Worm (Caenorhabditis elegans) whole organism, L4 larva: ENCODE measurements around the gene srh-268.

Experiments
- R02D3.7 ChIP-seq: fragments of 150-350 bp; sonication (generic microtip); optimal IDR thresholded peaks from 3 replicates; lab custom pipeline; 2014; ENCODE audit warnings: missing biosample characterization, missing genetic modification characterization
- T26A8.4 ChIP-seq: fragments of 200-800 bp; sonication (Bioruptor generic); IDR thresholded peaks from 2 replicates; pipeline ENCODE4 v1.3.6; 2022; ENCODE audit warnings: missing genetic modification characterization, missing compliant biosample characterization
- ceh-82 ChIP-seq: sonication (generic microtip); optimal IDR thresholded peaks from 2 replicates; lab custom pipeline; 2017; ENCODE audit warnings: missing biosample characterization, missing genetic modification characterization
- daf-8 ChIP-seq: fragments of 200-800 bp; sonication (Bioruptor generic); IDR thresholded peaks from 2 replicates; pipeline ENCODE4 v1.3.6; 2022; ENCODE audit warnings: missing genetic modification characterization, missing compliant biosample characterization
- lin-13 ChIP-seq: fragments of 150-350 bp; optimal IDR thresholded peaks from 2 replicates; lab custom pipeline; 2014; ENCODE audit warnings: missing biosample characterization, missing genetic modification reagents, missing genetic modification characterization
- lin-39 ChIP-seq: fragments of 150-350 bp; optimal IDR thresholded peaks from 2 replicates; lab custom pipeline; 2014; ENCODE audit warnings: missing biosample characterization, missing genetic modification reagents, missing genetic modification characterization
- nhr-11 ChIP-seq: fragments of 150-350 bp; optimal IDR thresholded peaks from 2 replicates; lab custom pipeline; 2014; ENCODE audit warnings: missing biosample characterization, missing genetic modification characterization
- nhr-76 ChIP-seq: fragments of 150-350 bp; optimal IDR thresholded peaks from 2 replicates; lab custom pipeline; 2014; ENCODE audit warnings: missing biosample characterization, missing genetic modification characterization
- nhr-77 ChIP-seq: fragments of 150-350 bp; optimal IDR thresholded peaks from 2 replicates; lab custom pipeline; 2014; ENCODE audit warnings: missing biosample characterization, missing genetic modification characterization
- saeg-2 ChIP-seq: fragments of 200-800 bp; sonication (Bioruptor generic); IDR thresholded peaks from 2 replicates; pipeline ENCODE4 v1.3.6; 2022; ENCODE audit warnings: missing genetic modification reagents, missing genetic modification characterization, missing compliant biosample characterization
- unc-130 ChIP-seq: sonication (generic microtip); optimal IDR thresholded peaks from 2 replicates; lab custom pipeline; 2016; ENCODE audit warnings: missing genetic modification reagents, missing genetic modification characterization, missing compliant biosample characterization
- unc-62 ChIP-seq, 3 experiments: fragments of 150-350 bp in 1 of 3; sonication (generic microtip); optimal IDR thresholded peaks in 2 of 3; peaks in 1 of 3; 1 replicate in 1 of 3; 2 replicates in 2 of 3; lab custom pipeline; 2014 to 2017; ENCODE audit warnings: missing biosample characterization in 3 of 3, missing genetic modification characterization in 3 of 3, missing genetic modification reagents in 3 of 3, missing genotype in 1 of 3
- vab-7 ChIP-seq: fragments of 200-800 bp; sonication (Bioruptor generic); IDR thresholded peaks from 2 replicates; pipeline ENCODE4 v1.3.6; 2022; ENCODE audit warnings: missing genetic modification reagents, missing genetic modification characterization, missing compliant biosample characterization
- zag-1 ChIP-seq: fragments of 150-350 bp; optimal IDR thresholded peaks from 2 replicates; lab custom pipeline; 2014; ENCODE audit warnings: missing biosample characterization, missing genetic modification characterization

- no peak for TF ChIP-seq saeg-2 (GFP tag; lab: Robert Waterston, UW)
- TF ChIP-seq vab-7: no peak
- TF ChIP-seq nhr-76 (tag; lab: Kevin White, UChicago): no peak
- TF ChIP-seq nhr-11 (tag; lab: Kevin White, UChicago): no peak
- TF ChIP-seq lin-13 (GFP tag; lab: Kevin White, UChicago): no peak
- TF ChIP-seq unc-130: no peak
- no peak for TF ChIP-seq ceh-82
- no peak for TF ChIP-seq lin-39 (tag; lab: Kevin White, UChicago)
- no peak for TF ChIP-seq zag-1 (tag; lab: Kevin White, UChicago)
- TF ChIP-seq T26A8.4 (GFP tag; lab: Robert Waterston, UW): no peak
- no peak for TF ChIP-seq unc-62 (GFP tag; optimal IDR thresholded peaks at IDR 0.05 in 1 of 2; lab: Kevin White, UChicago)
- TF ChIP-seq unc-62 (tag; optimal IDR thresholded peaks at IDR 0.05; lab: Kevin White, UChicago): no peak
- TF ChIP-seq daf-8 (GFP tag; lab: Robert Waterston, UW): no peak
- TF ChIP-seq nhr-77 (tag; lab: Kevin White, UChicago): no peak
- TF ChIP-seq R02D3.7 (tag; lab: Kevin White, UChicago): no peak
Measured at ce11 chrV:7508566-7509044, 30.5 kb upstream of the srh-268 start, which contains the start of the genes str-31 and nhr-172.
